Worm (Caenorhabditis elegans) whole organism, L4 larva: ENCODE results near the gene cyp-33D1.

ENCODE experiments used
- F10B5.3 ChIP-seq: sonication (generic microtip); optimal IDR thresholded peaks from 2 replicates; lab custom pipeline; 2016; ENCODE audit warnings: mild to moderate bottlenecking, missing genetic modification characterization, missing compliant biosample characterization
- Y48G9A.11 ChIP-seq: fragments of 200-800 bp; sonication (Bioruptor generic); IDR thresholded peaks from 2 replicates; pipeline ENCODE4 v1.3.6; 2022; ENCODE audit warnings: missing genetic modification reagents, missing genetic modification characterization, missing compliant biosample characterization
- ZK337.2 ChIP-seq: fragments of 200-800 bp; sonication (Bioruptor generic); IDR thresholded peaks from 2 replicates; pipeline ENCODE4 v1.3.6; 2022; ENCODE audit warnings: missing genetic modification reagents, missing genetic modification characterization, missing compliant biosample characterization
- ZK546.5 ChIP-seq, 2 experiments: sonication (generic microtip); optimal IDR thresholded peaks; 2 replicates each; lab custom pipeline; 2017; ENCODE audit warnings: missing biosample characterization in 2 of 2, missing genetic modification characterization in 2 of 2
- aha-1 ChIP-seq: fragments of 150-350 bp; peaks from one replicate; lab custom pipeline; 2014; ENCODE audit warnings: missing biosample characterization, missing genetic modification characterization
- ceh-20 ChIP-seq: fragments of 200-800 bp; sonication (Bioruptor generic); IDR thresholded peaks from 2 replicates; pipeline ENCODE4 v1.3.6; 2022; ENCODE audit warnings: missing genetic modification reagents, missing genetic modification characterization, missing compliant biosample characterization
- ceh-62 ChIP-seq: sonication (generic microtip); optimal IDR thresholded peaks from 2 replicates; lab custom pipeline; 2017; ENCODE audit warnings: missing biosample characterization, missing genetic modification characterization
- ces-1 ChIP-seq: fragments of 150-350 bp; sonication (generic microtip); optimal IDR thresholded peaks from 4 replicates; lab custom pipeline; 2014; ENCODE audit warnings: missing biosample characterization, missing genetic modification reagents, missing genetic modification characterization
- daf-16 ChIP-seq, 3 experiments: sonication (generic microtip); optimal IDR thresholded peaks; 2 replicates each; lab custom pipeline; 2016 to 2017; ENCODE audit warnings: missing genetic modification characterization in 3 of 3, missing genetic modification reagents in 3 of 3, mild to moderate bottlenecking in 2 of 3, missing compliant biosample characterization in 2 of 3, missing biosample characterization in 1 of 3, moderate library complexity in 1 of 3
- daf-8 ChIP-seq: fragments of 200-800 bp; sonication (Bioruptor generic); IDR thresholded peaks from 2 replicates; pipeline ENCODE4 v1.3.6; 2022; ENCODE audit warnings: missing genetic modification characterization, missing compliant biosample characterization
- dmd-6 ChIP-seq: fragments of 200-800 bp; sonication (Bioruptor generic); IDR thresholded peaks from 2 replicates; pipeline ENCODE4 v1.3.6; 2022; ENCODE audit warnings: missing genetic modification reagents, missing genetic modification characterization, missing compliant biosample characterization
- dmd-8 ChIP-seq: fragments of 200-800 bp; sonication (Bioruptor generic); IDR thresholded peaks from 2 replicates; pipeline ENCODE4 v1.3.6; 2022; ENCODE audit warnings: missing genetic modification characterization, missing compliant biosample characterization
- dpl-1 ChIP-seq: fragments of 150-350 bp; optimal IDR thresholded peaks from 2 replicates; lab custom pipeline; 2014; ENCODE audit warnings: missing biosample characterization, missing genetic modification reagents, missing genetic modification characterization
- fkh-10 ChIP-seq: fragments of 150-350 bp; optimal IDR thresholded peaks from 2 replicates; lab custom pipeline; 2014; ENCODE audit warnings: missing biosample characterization, missing genetic modification reagents, missing genetic modification characterization
- lir-3 ChIP-seq: sonication (generic microtip); optimal IDR thresholded peaks from 2 replicates; lab custom pipeline; 2016; ENCODE audit warnings: mild to moderate bottlenecking, missing genetic modification characterization, missing compliant biosample characterization
- madf-5 ChIP-seq, 2 experiments: fragments of 200-800 bp; sonication (Bioruptor generic); IDR thresholded peaks; 2 replicates each; pipeline ENCODE4 v1.3.6; 2022; ENCODE audit warnings: missing compliant biosample characterization in 2 of 2, missing genetic modification characterization in 2 of 2
- mdl-1 ChIP-seq, 2 experiments: fragments of 150-350 bp in 1 of 2; sonication (generic microtip) in 1 of 2; optimal IDR thresholded peaks; 2 replicates each; lab custom pipeline; 2014 to 2017; ENCODE audit warnings: missing biosample characterization in 2 of 2, missing genetic modification characterization in 2 of 2
- mdt-29 ChIP-seq: fragments of 200-800 bp; sonication (Bioruptor generic); IDR thresholded peaks from 2 replicates; pipeline ENCODE4 v1.3.6; 2022; ENCODE audit warnings: missing genetic modification reagents, missing genetic modification characterization, missing compliant biosample characterization
- nhr-25 ChIP-seq: sonication (generic microtip); optimal IDR thresholded peaks from 2 replicates; lab custom pipeline; 2017; ENCODE audit warnings: missing genetic modification characterization, mild to moderate bottlenecking, missing compliant biosample characterization, antibody characterized with exemption, moderate library complexity, borderline replicate concordance; ENCODE audit not compliant: insufficient read depth
- nhr-28 ChIP-seq: fragments of 150-350 bp; optimal IDR thresholded peaks from 2 replicates; lab custom pipeline; 2014; ENCODE audit warnings: missing biosample characterization, missing genetic modification characterization
- nhr-77 ChIP-seq: fragments of 150-350 bp; optimal IDR thresholded peaks from 2 replicates; lab custom pipeline; 2014; ENCODE audit warnings: missing biosample characterization, missing genetic modification characterization
- pqm-1 ChIP-seq: sonication (generic microtip); optimal IDR thresholded peaks from 2 replicates; lab custom pipeline; 2017; ENCODE audit warnings: missing biosample characterization, missing genetic modification characterization
- rbr-2 ChIP-seq: sonication (generic microtip); optimal IDR thresholded peaks from 2 replicates; lab custom pipeline; 2016; ENCODE audit warnings: missing genotype, missing genetic modification characterization, missing compliant biosample characterization
- saeg-2 ChIP-seq: fragments of 200-800 bp; sonication (Bioruptor generic); IDR thresholded peaks from 2 replicates; pipeline ENCODE4 v1.3.6; 2022; ENCODE audit warnings: missing genetic modification reagents, missing genetic modification characterization, missing compliant biosample characterization
- sdz-12 ChIP-seq: fragments of 200-800 bp; sonication (Bioruptor generic); optimal IDR thresholded peaks from 2 replicates; lab custom pipeline; 2018; ENCODE audit warnings: mild to moderate bottlenecking, missing genetic modification characterization, missing compliant biosample characterization
- unc-62 ChIP-seq, 3 experiments: fragments of 150-350 bp in 1 of 3; sonication (generic microtip); optimal IDR thresholded peaks in 2 of 3; peaks in 1 of 3; 1 replicate in 1 of 3; 2 replicates in 2 of 3; lab custom pipeline; 2014 to 2017; ENCODE audit warnings: missing biosample characterization in 3 of 3, missing genetic modification characterization in 3 of 3, missing genetic modification reagents in 3 of 3, missing genotype in 1 of 3
- vab-7 ChIP-seq: fragments of 200-800 bp; sonication (Bioruptor generic); IDR thresholded peaks from 2 replicates; pipeline ENCODE4 v1.3.6; 2022; ENCODE audit warnings: missing genetic modification reagents, missing genetic modification characterization, missing compliant biosample characterization
- zag-1 ChIP-seq: fragments of 150-350 bp; optimal IDR thresholded peaks from 2 replicates; lab custom pipeline; 2014; ENCODE audit warnings: missing biosample characterization, missing genetic modification characterization
- zip-11 ChIP-seq: fragments of 200-800 bp; sonication (Bioruptor generic); IDR thresholded peaks from 2 replicates; pipeline ENCODE4 v1.3.6; 2022; ENCODE audit warnings: missing genetic modification characterization, missing compliant biosample characterization
- zip-2 ChIP-seq: fragments of 150-350 bp; optimal IDR thresholded peaks from 2 replicates; lab custom pipeline; 2014; ENCODE audit warnings: missing biosample characterization, missing genetic modification characterization
- ztf-11 ChIP-seq: fragments of 150-350 bp; optimal IDR thresholded peaks from 2 replicates; lab custom pipeline; 2014; ENCODE audit warnings: missing biosample characterization, missing genetic modification characterization

The cyp-33D1 gene

ce11 chrV:16175757-16176156, at the start of gene cyp-33D1:
Gene cyp-33D1, minus strand, starts transcription at chrV:16175857.
- TF ChIP-seq daf-8 (GFP tag; lab: Robert Waterston, UW) (no peak), vab-7 (no peak), ZK546.5 (tag; optimal IDR thresholded peaks at IDR 0.05; lab: Kevin White, UChicago) (no peak), Y48G9A.11 (GFP tag; lab: Robert Waterston, UW) (no peak), saeg-2 (no peak), madf-5 (GFP tag; IDR thresholded peaks at IDR 0.05; lab: Robert Waterston, UW) (no peak), zip-11 (GFP tag; lab: Robert Waterston, UW) (no peak), zip-2 (tag; lab: Kevin White, UChicago) (no peak)

DNA sequence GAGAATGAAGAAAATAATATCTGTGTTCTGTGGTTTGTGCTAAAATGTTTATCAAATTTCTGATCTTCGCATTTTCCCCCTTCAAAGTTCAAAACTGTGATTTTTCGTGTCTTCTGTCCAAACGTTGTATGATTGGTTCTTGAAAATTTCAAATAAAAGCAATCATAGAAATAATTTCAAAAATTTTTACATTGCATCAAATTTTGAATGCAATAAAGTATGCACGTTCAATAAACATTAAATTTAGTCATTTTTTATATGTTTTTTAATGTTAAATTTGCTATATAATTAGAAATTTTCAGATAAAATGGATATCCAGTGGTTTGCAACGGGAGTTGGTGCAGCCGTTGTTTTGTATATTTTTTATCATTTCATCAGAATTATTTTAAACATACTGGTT, 48.4 kb upstream of the cyp-33D1 start, which contains the start of gene stdh-2:
TSS of gene stdh-2 (plus strand) at position 301 of the 400 bp plus-strand sequence.
- TF ChIP-seq sdz-12 (no peak), nhr-28 (tag; lab: Kevin White, UChicago) (peak; percentile 54)

DNA sequence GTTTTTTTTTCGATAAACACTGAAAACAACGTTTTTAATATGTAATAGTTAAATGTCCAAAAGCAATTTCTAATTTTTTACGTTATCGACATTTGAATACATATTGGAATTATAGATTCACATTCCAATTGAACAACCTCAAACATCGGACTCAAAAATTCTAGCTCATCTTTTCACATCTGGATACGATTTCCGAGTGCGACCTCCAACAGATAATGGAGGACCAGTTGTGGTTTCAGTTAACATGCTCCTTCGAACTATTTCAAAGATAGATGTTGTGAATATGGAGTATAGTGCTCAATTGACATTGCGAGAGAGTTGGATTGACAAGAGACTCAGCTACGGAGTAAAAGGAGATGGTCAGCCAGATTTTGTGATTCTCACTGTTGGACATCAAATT, 44.4 kb upstream of the cyp-33D1 start:
- TF ChIP-seq unc-62 (GFP tag; optimal IDR thresholded peaks at IDR 0.05 in 1 of 2; lab: Kevin White, UChicago), result peak in 1 of 2 experiments; percentile 93
- TF ChIP-seq unc-62 (tag; optimal IDR thresholded peaks at IDR 0.05; lab: Kevin White, UChicago), result no peak
- TF ChIP-seq zag-1 (tag; lab: Kevin White, UChicago), result no peak
- TF ChIP-seq daf-16 (GFP tag; optimal IDR thresholded peaks at IDR 0.05; lab: Kevin White, UChicago), result no peak
- TF ChIP-seq daf-16 (tag; optimal IDR thresholded peaks at IDR 0.05; lab: Kevin White, UChicago), result no peak

DNA sequence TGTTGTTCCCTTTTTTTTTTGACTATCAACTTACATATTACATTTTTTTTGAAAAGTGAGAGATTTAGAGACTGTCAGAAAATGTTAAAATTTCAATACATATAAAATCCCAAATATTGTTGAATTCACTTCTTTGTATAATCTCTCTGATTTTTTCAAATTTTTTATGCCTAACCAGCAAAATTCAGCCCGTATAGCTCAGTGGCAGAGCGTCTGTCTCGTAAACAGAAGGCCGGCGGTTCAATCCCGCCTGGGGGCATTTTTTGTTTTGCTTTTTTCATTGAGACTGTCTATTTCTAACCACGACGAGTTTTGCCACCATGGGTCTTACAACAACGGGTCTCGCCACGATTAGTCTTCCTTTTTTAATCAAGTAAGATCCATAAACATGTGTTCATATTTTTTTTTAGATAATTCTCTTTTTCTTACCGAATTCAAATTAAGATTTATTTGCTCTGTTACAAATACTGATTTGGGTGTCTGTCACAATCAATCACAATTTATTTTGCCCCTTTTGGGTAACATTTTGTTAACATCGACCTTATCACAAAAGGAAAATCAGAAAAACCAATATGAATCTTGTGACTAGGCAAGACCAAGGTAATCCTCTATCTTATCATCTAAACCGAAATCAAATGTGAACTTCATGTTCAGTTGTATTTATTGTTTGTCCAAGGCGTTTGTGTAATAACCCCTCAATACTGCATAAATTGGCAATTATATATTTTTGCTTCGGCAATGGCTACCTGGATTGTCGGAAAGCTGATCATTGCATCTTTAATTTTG, 43.5 kb upstream of the cyp-33D1 start, which contains the start of gene glc-1:
TSS of gene glc-1 (plus strand) at position 663 of the 786 bp plus-strand sequence.
- peak; percentile 56 for TF ChIP-seq pqm-1 (tag; lab: Kevin White, UChicago)
- TF ChIP-seq nhr-25 (tag; lab: Kevin White, UChicago), result no peak
- TF ChIP-seq nhr-28 (tag; lab: Kevin White, UChicago), result peak; percentile 30
- TF ChIP-seq dmd-6 (GFP tag; lab: Robert Waterston, UW), result peak; percentile 43; the same call in 1 of the 2 replicates
- TF ChIP-seq, all 104 proteins: peak for 3

- TF ChIP-seq saeg-2, result no peak
- peak; percentile 87 for TF ChIP-seq aha-1 (tag; lab: Kevin White, UChicago)
- TF ChIP-seq unc-62 (GFP tag; optimal IDR thresholded peaks at IDR 0.05 in 1 of 2; lab: Kevin White, UChicago), result peak in 1 of 2 experiments; percentile 67
- TF ChIP-seq unc-62 (tag; optimal IDR thresholded peaks at IDR 0.05; lab: Kevin White, UChicago), result no peak
Measured at ce11 chrV:16218522-16218921, 42.9 kb upstream of the cyp-33D1 start, which contains the start of gene F11A5.15. Gene F11A5.15, minus strand, starts transcription at chrV:16218622.

- TF ChIP-seq dmd-8 (no peak), fkh-10 (no peak), rbr-2 (tag; lab: Kevin White, UChicago) (no peak), ceh-20 (GFP tag; lab: Robert Waterston, UW) (no peak), ztf-11 (tag; lab: Kevin White, UChicago) (no peak), F10B5.3 (tag; lab: Kevin White, UChicago) (no peak), ZK546.5 (tag; optimal IDR thresholded peaks at IDR 0.05; lab: Kevin White, UChicago) (no peak), mdt-29 (no peak), ces-1 (GFP tag; lab: Kevin White, UChicago) (no peak), mdl-1 (tag; optimal IDR thresholded peaks at IDR 0.05; lab: Kevin White, UChicago) (peak in 1 of 2 experiments; percentile 5), nhr-28 (tag; lab: Kevin White, UChicago) (peak; percentile 24), ceh-62 (tag; lab: Kevin White, UChicago) (no peak), dpl-1 (no peak), nhr-77 (tag; lab: Kevin White, UChicago) (no peak), zip-11 (GFP tag; lab: Robert Waterston, UW) (no peak), lir-3 (no peak), ZK337.2 (GFP tag; lab: Robert Waterston, UW) (no peak), unc-62 (GFP tag; optimal IDR thresholded peaks at IDR 0.05 in 1 of 2; lab: Kevin White, UChicago) (peak in 1 of 2 experiments; percentile 69), unc-62 (tag; optimal IDR thresholded peaks at IDR 0.05; lab: Kevin White, UChicago) (no peak)
Measured at ce11 chrV:16214505-16214904, 38.8 kb upstream of the cyp-33D1 start, which contains the start of gene F11A5.9. Gene F11A5.9, plus strand, starts transcription at chrV:16214890.
